Worm (Caenorhabditis elegans) whole organism, young adult: ENCODE data around the gene C26B9.1.

Experiments used
- B0019.2 ChIP-seq: fragments of 200-800 bp; sonication (Bioruptor generic); conservative IDR thresholded peaks from 2 replicates; pipeline ENCODE4 v1.3.6; 2022; ENCODE audit warnings: missing genetic modification reagents, missing genetic modification characterization, missing compliant biosample characterization
- B0035.1 ChIP-seq: sonication (generic microtip); optimal IDR thresholded peaks from 2 replicates; lab custom pipeline; 2016; ENCODE audit warnings: missing genetic modification characterization, mild to moderate bottlenecking, missing compliant biosample characterization, missing genotype, missing genetic modification reagents
- F23B12.7 ChIP-seq: sonication (generic microtip); optimal IDR thresholded peaks from 2 replicates; lab custom pipeline; 2017; ENCODE audit warnings: missing genetic modification characterization, mild to moderate bottlenecking, missing compliant biosample characterization, antibody characterized with exemption, moderate library complexity; ENCODE audit not compliant: insufficient read depth
- F57A8.1 ChIP-seq: fragments of 200-800 bp; sonication (Bioruptor generic); optimal IDR thresholded peaks from 2 replicates; lab custom pipeline; 2018; ENCODE audit warnings: mild to moderate bottlenecking, missing genetic modification characterization, moderate library complexity, missing compliant biosample characterization
- F57C9.4 ChIP-seq: sonication (generic microtip); optimal IDR thresholded peaks from 2 replicates; lab custom pipeline; 2017; ENCODE audit warnings: mild to moderate bottlenecking, missing genetic modification characterization, missing compliant biosample characterization
- Y67H2A.10 ChIP-seq: fragments of 200-800 bp; sonication (Bioruptor generic); conservative IDR thresholded peaks from 2 replicates; pipeline ENCODE4 v1.3.6; 2022; ENCODE audit warnings: missing genetic modification reagents, missing genetic modification characterization, missing compliant biosample characterization
- ZK185.1 ChIP-seq: sonication (generic microtip); optimal IDR thresholded peaks from 2 replicates; lab custom pipeline; 2016; ENCODE audit warnings: mild to moderate bottlenecking, missing genetic modification characterization, missing compliant biosample characterization; ENCODE audit not compliant: poor library complexity, severe bottlenecking
- ama-1 ChIP-seq, 3 experiments: fragments of 150-350 bp in 1 of 3; sonication (generic microtip) in 2 of 3; optimal IDR thresholded peaks; 2 replicates each; lab custom pipeline; 2014 to 2018; ENCODE audit warnings: missing biosample characterization in 2 of 3, missing genetic modification characterization in 2 of 3, missing genetic modification reagents in 2 of 3
- aptf-2 ChIP-seq: fragments of 200-800 bp; sonication (Bioruptor generic); conservative IDR thresholded peaks from 2 replicates; pipeline ENCODE4 v1.3.6; 2022; ENCODE audit warnings: missing genetic modification reagents, missing genetic modification characterization, missing compliant biosample characterization
- attf-3 ChIP-seq: fragments of 200-800 bp; sonication (Bioruptor generic); conservative IDR thresholded peaks from 2 replicates; pipeline ENCODE4 v1.3.6; 2022; ENCODE audit warnings: missing genetic modification reagents, missing genetic modification characterization, missing compliant biosample characterization
- ccch-3 ChIP-seq: fragments of 200-800 bp; sonication (Bioruptor generic); optimal IDR thresholded peaks from 2 replicates; lab custom pipeline; 2018; ENCODE audit warnings: mild to moderate bottlenecking, missing genetic modification characterization, missing compliant biosample characterization
- cebp-2 ChIP-seq: fragments of 200-800 bp; sonication (Bioruptor generic); IDR thresholded peaks from 2 replicates; pipeline ENCODE4 v1.3.6; 2022; ENCODE audit warnings: missing genetic modification characterization, missing compliant biosample characterization
- ceh-100 ChIP-seq: fragments of 200-800 bp; sonication (Bioruptor generic); IDR thresholded peaks from 2 replicates; pipeline ENCODE4 v1.3.6; 2022; ENCODE audit warnings: missing genetic modification reagents, missing genetic modification characterization, missing compliant biosample characterization
- ceh-40 ChIP-seq: fragments of 200-800 bp; sonication (Bioruptor generic); IDR thresholded peaks from 2 replicates; pipeline ENCODE4 v1.3.6; 2022; ENCODE audit warnings: missing genetic modification characterization, missing compliant biosample characterization
- ceh-91 ChIP-seq: fragments of 200-800 bp; sonication (Bioruptor generic); IDR thresholded peaks from 2 replicates; pipeline ENCODE4 v1.3.6; 2022; ENCODE audit warnings: missing genetic modification reagents, missing genetic modification characterization, missing compliant biosample characterization
- dox-1 ChIP-seq: fragments of 200-800 bp; sonication (Bioruptor generic); IDR thresholded peaks from 2 replicates; pipeline ENCODE4 v1.3.6; 2022; ENCODE audit warnings: missing genetic modification reagents, missing genetic modification characterization, missing compliant biosample characterization
- dpl-1 ChIP-seq: fragments of 150-350 bp; optimal IDR thresholded peaks from 2 replicates; lab custom pipeline; 2014; ENCODE audit warnings: missing biosample characterization, missing genetic modification reagents, missing genetic modification characterization
- efl-1 ChIP-seq: fragments of 150-350 bp; optimal IDR thresholded peaks from 2 replicates; lab custom pipeline; 2014; ENCODE audit warnings: missing biosample characterization, missing genetic modification reagents, missing genetic modification characterization
- egl-18 ChIP-seq: fragments of 200-800 bp; sonication (Bioruptor generic); IDR thresholded peaks from 2 replicates; pipeline ENCODE4 v1.3.6; 2022; ENCODE audit warnings: missing genetic modification reagents, missing genetic modification characterization, missing compliant biosample characterization
- egl-44 ChIP-seq: fragments of 200-800 bp; sonication (Bioruptor generic); IDR thresholded peaks from 2 replicates; pipeline ENCODE4 v1.3.6; 2022; ENCODE audit warnings: missing genetic modification reagents, missing genetic modification characterization, missing compliant biosample characterization
- fkh-3 ChIP-seq: sonication (generic microtip); optimal IDR thresholded peaks from 2 replicates; lab custom pipeline; 2016; ENCODE audit warnings: mild to moderate bottlenecking, missing genetic modification characterization, missing compliant biosample characterization
- hmg-1.2 ChIP-seq: fragments of 200-800 bp; sonication (Bioruptor generic); IDR thresholded peaks from 2 replicates; pipeline ENCODE4 v1.3.6; 2022; ENCODE audit warnings: missing genetic modification reagents, missing genetic modification characterization, missing compliant biosample characterization
- hrde-1 ChIP-seq: sonication (generic microtip); optimal IDR thresholded peaks from 2 replicates; lab custom pipeline; 2016; ENCODE audit warnings: missing genetic modification characterization, mild to moderate bottlenecking, missing compliant biosample characterization, moderate library complexity, missing genotype, missing genetic modification reagents, borderline replicate concordance
- madf-3 ChIP-seq: fragments of 200-800 bp; sonication (Bioruptor generic); IDR thresholded peaks from 2 replicates; pipeline ENCODE4 v1.3.6; 2022; ENCODE audit warnings: missing genetic modification reagents, missing genetic modification characterization, missing compliant biosample characterization
- madf-6 ChIP-seq: fragments of 200-800 bp; sonication (Bioruptor generic); IDR thresholded peaks from 2 replicates; pipeline ENCODE4 v1.3.6; 2022; ENCODE audit warnings: missing genetic modification reagents, missing genetic modification characterization, missing compliant biosample characterization
- madf-8 ChIP-seq: fragments of 200-800 bp; sonication (Bioruptor generic); conservative IDR thresholded peaks from 2 replicates; pipeline ENCODE4 v1.3.6; 2022; ENCODE audit warnings: missing genetic modification reagents, missing genetic modification characterization, missing compliant biosample characterization
- mcd-1 ChIP-seq: fragments of 200-800 bp; sonication (Bioruptor generic); IDR thresholded peaks from 2 replicates; pipeline ENCODE4 v1.3.6; 2022; ENCODE audit warnings: missing genetic modification reagents, missing genetic modification characterization, missing compliant biosample characterization
- mel-28 ChIP-seq: sonication (generic microtip); optimal IDR thresholded peaks from 2 replicates; lab custom pipeline; 2016; ENCODE audit warnings: borderline replicate concordance, mild to moderate bottlenecking, missing genetic modification characterization, missing compliant biosample characterization
- nfya-2 ChIP-seq: fragments of 200-800 bp; sonication (Bioruptor generic); IDR thresholded peaks from 2 replicates; pipeline ENCODE4 v1.3.6; 2022; ENCODE audit warnings: missing genetic modification reagents, missing genetic modification characterization, missing compliant biosample characterization
- nhr-120 ChIP-seq: fragments of 200-800 bp; sonication (Bioruptor generic); IDR thresholded peaks from 2 replicates; pipeline ENCODE4 v1.3.6; 2022; ENCODE audit warnings: missing genetic modification characterization, missing compliant biosample characterization
- nhr-80 ChIP-seq: sonication (generic microtip); optimal IDR thresholded peaks from 2 replicates; lab custom pipeline; 2016; ENCODE audit warnings: missing genetic modification characterization, missing compliant biosample characterization
- pha-4 ChIP-seq: fragments of 150-350 bp; sonication (generic microtip); optimal IDR thresholded peaks from 2 replicates; lab custom pipeline; 2014; ENCODE audit warnings: missing biosample characterization, missing genetic modification reagents, missing genetic modification characterization
- rcor-1 ChIP-seq: fragments of 200-800 bp; sonication (Bioruptor generic); IDR thresholded peaks from 2 replicates; pipeline ENCODE4 v1.3.6; 2022; ENCODE audit warnings: missing genetic modification reagents, missing genetic modification characterization, missing compliant biosample characterization
- repo-1 ChIP-seq: sonication (generic microtip); optimal IDR thresholded peaks from 2 replicates; lab custom pipeline; 2017; ENCODE audit warnings: mild to moderate bottlenecking, missing genetic modification characterization, missing compliant biosample characterization
- rpc-1 ChIP-seq, 2 experiments: fragments of 150-350 bp in 1 of 2; sonication (generic microtip) in 1 of 2; optimal IDR thresholded peaks; 2 replicates each; lab custom pipeline; 2014 to 2018; ENCODE audit warnings: missing biosample characterization in 1 of 2, missing genetic modification characterization in 1 of 2, missing genetic modification reagents in 1 of 2, missing genotype in 1 of 2
- sea-2 ChIP-seq: fragments of 200-800 bp; sonication (Bioruptor generic); IDR thresholded peaks from 2 replicates; pipeline ENCODE4 v1.3.6; 2022; ENCODE audit warnings: missing genetic modification characterization, missing compliant biosample characterization
- snpc-1.3 ChIP-seq: sonication (generic microtip); optimal IDR thresholded peaks from 2 replicates; lab custom pipeline; 2017; ENCODE audit warnings: missing genetic modification characterization, mild to moderate bottlenecking, missing compliant biosample characterization, antibody characterized with exemption, moderate library complexity, missing genotype, missing genetic modification reagents; ENCODE audit not compliant: insufficient read depth
- sptf-2 ChIP-seq: fragments of 200-800 bp; sonication (Bioruptor generic); optimal IDR thresholded peaks from 2 replicates; lab custom pipeline; 2018; ENCODE audit warnings: mild to moderate bottlenecking, missing genetic modification characterization, missing compliant biosample characterization
- xnd-1 ChIP-seq: sonication (generic microtip); optimal IDR thresholded peaks from 2 replicates; lab custom pipeline; 2016; ENCODE audit warnings: missing genotype, missing genetic modification reagents, missing genetic modification characterization, missing compliant biosample characterization
- zfh-2 ChIP-seq: fragments of 200-800 bp; sonication (Bioruptor generic); conservative IDR thresholded peaks from 2 replicates; pipeline ENCODE4 v1.3.6; 2022; ENCODE audit warnings: missing genetic modification reagents, missing genetic modification characterization, missing compliant biosample characterization
- ztf-25 ChIP-seq: fragments of 200-800 bp; sonication (Bioruptor generic); IDR thresholded peaks from 2 replicates; pipeline ENCODE4 v1.3.6; 2022; ENCODE audit warnings: missing genetic modification reagents, missing genetic modification characterization, missing compliant biosample characterization

C26B9.1 gene

ce11 chrX:5360682-5361081 is 16.3 kb downstream of the C26B9.1 start:
- TF ChIP-seq dpl-1 (GFP tag; lab: Kevin White, UChicago): peak; percentile 18
- no peak for TF ChIP-seq xnd-1 (tag; lab: Kevin White, UChicago)
- TF ChIP-seq madf-6: peak; percentile 76
- TF ChIP-seq B0035.1: no peak
- peak; percentile 52; the same call in 1 of the 2 replicates for TF ChIP-seq hmg-1.2
- TF ChIP-seq ztf-25 (GFP tag; lab: Robert Waterston, UW): 0 out of 2 replicates have a peak, but pooled peaks have one; percentile 29
- TF ChIP-seq sea-2 (GFP tag; lab: Robert Waterston, UW): no peak
- no peak for TF ChIP-seq hrde-1 (tag; lab: Kevin White, UChicago)
- TF ChIP-seq egl-44: no peak
- TF ChIP-seq Y67H2A.10 (GFP tag; lab: Robert Waterston, UW): no peak
- no peak for TF ChIP-seq B0019.2 (GFP tag; lab: Robert Waterston, UW)
- TF ChIP-seq dox-1 (GFP tag; lab: Robert Waterston, UW): 0 out of 2 replicates have a peak, but pooled peaks have one; percentile 27
- TF ChIP-seq ZK185.1 (tag; lab: Kevin White, UChicago): no peak
- TF ChIP-seq efl-1 (GFP tag; lab: Kevin White, UChicago): peak; percentile 74
- peak; percentile 15; the same call in 1 of the 2 replicates for TF ChIP-seq madf-8 (GFP tag; lab: Robert Waterston, UW)
- no peak for TF ChIP-seq mel-28
- 0 out of 2 replicates have a peak, but pooled peaks have one; percentile 36 for TF ChIP-seq zfh-2 (GFP tag; lab: Robert Waterston, UW)

ce11 chrX:5364222-5364621 is 19.8 kb downstream of the C26B9.1 start, which contains the start of gene chtl-1:
chtl-1 (minus strand) TSS chrX:5364322.
- no peak for TF ChIP-seq egl-18 (GFP tag; lab: Robert Waterston, UW)
- no peak for TF ChIP-seq cebp-2 (GFP tag; lab: Robert Waterston, UW)
- no peak for TF ChIP-seq ztf-25 (GFP tag; lab: Robert Waterston, UW)
- TF ChIP-seq attf-3: no peak
- no peak for TF ChIP-seq ceh-91 (GFP tag; lab: Robert Waterston, UW)
- TF ChIP-seq ccch-3 (GFP tag; lab: Kevin White, UChicago): no peak
- no peak for TF ChIP-seq F57C9.4 (tag; lab: Kevin White, UChicago)
- no peak for TF ChIP-seq ceh-100
- no peak for TF ChIP-seq ceh-40
- no peak for TF ChIP-seq F23B12.7

- TF ChIP-seq nhr-80 (tag; lab: Kevin White, UChicago) (peak; percentile 58), snpc-1.3 (no peak), F57A8.1 (no peak)
Measured at ce11 chrX:5365437-5365836, 21.1 kb downstream of the C26B9.1 start, which contains the start of gene F35C8.5. F35C8.5 (plus strand) TSS chrX:5365813.

- TF ChIP-seq rcor-1 (GFP tag; lab: Robert Waterston, UW) (no peak), mcd-1 (GFP tag; lab: Robert Waterston, UW) (no peak), hmg-1.2 (no peak), fkh-3 (tag; lab: Kevin White, UChicago) (no peak), madf-3 (GFP tag; lab: Robert Waterston, UW) (no peak), nhr-120 (GFP tag; lab: Robert Waterston, UW) (no peak), ama-1 (optimal IDR thresholded peaks at IDR 0.05; lab: Kevin White, UChicago) (no peak), ama-1 (GFP tag; optimal IDR thresholded peaks at IDR 0.05; lab: Kevin White, UChicago) (no peak), aptf-2 (GFP tag; lab: Robert Waterston, UW) (no peak), ZK185.1 (tag; lab: Kevin White, UChicago) (no peak), snpc-1.3 (no peak), sptf-2 (GFP tag; lab: Kevin White, UChicago) (no peak), nfya-2 (GFP tag; lab: Robert Waterston, UW) (no peak), rpc-1 (optimal IDR thresholded peaks at IDR 0.05; lab: Kevin White, UChicago) (no peak), rpc-1 (tag; optimal IDR thresholded peaks at IDR 0.05; lab: Kevin White, UChicago) (no peak), mel-28 (no peak), repo-1 (tag; lab: Kevin White, UChicago) (no peak), dox-1 (GFP tag; lab: Robert Waterston, UW) (no peak), xnd-1 (tag; lab: Kevin White, UChicago) (no peak), ztf-25 (GFP tag; lab: Robert Waterston, UW) (no peak), pha-4 (tag; lab: Kevin White, UChicago) (no peak), ccch-3 (GFP tag; lab: Kevin White, UChicago) (no peak)
Measured at ce11 chrX:5366613-5367012, 22.2 kb downstream of the C26B9.1 start.
